Worm (Caenorhabditis elegans) whole organism, L2 larva: ENCODE results near the gene phf-34.

ENCODE experiments used
- ZK546.5 ChIP-seq: sonication (generic microtip); optimal IDR thresholded peaks from 2 replicates; lab custom pipeline; 2017; ENCODE audit warnings: missing biosample characterization, missing genetic modification characterization
- ama-1 ChIP-seq: fragments of 150-350 bp; optimal IDR thresholded peaks from 2 replicates; lab custom pipeline; 2018; ENCODE audit warnings: inconsistent platforms
- blmp-1 ChIP-seq: sonication (generic microtip); optimal IDR thresholded peaks from 2 replicates; lab custom pipeline; 2017; ENCODE audit warnings: missing genetic modification characterization, mild to moderate bottlenecking, missing compliant biosample characterization, antibody characterized with exemption, moderate library complexity; ENCODE audit not compliant: insufficient read depth
- crh-2 ChIP-seq: sonication (generic microtip); optimal IDR thresholded peaks from 2 replicates; lab custom pipeline; 2017; ENCODE audit warnings: missing biosample characterization, missing genetic modification characterization
- dmd-4 ChIP-seq: sonication (generic microtip); optimal IDR thresholded peaks from 2 replicates; lab custom pipeline; 2017; ENCODE audit warnings: missing biosample characterization, missing genetic modification characterization
- egl-27 ChIP-seq: sonication (generic microtip); optimal IDR thresholded peaks from 3 replicates; lab custom pipeline; 2017; ENCODE audit warnings: missing biosample characterization, missing genetic modification reagents, missing genetic modification characterization
- elt-1 ChIP-seq: fragments of 150-350 bp; optimal IDR thresholded peaks from 2 replicates; lab custom pipeline; 2014; ENCODE audit warnings: missing biosample characterization, missing genetic modification characterization
- elt-3 ChIP-seq: sonication (generic microtip); optimal IDR thresholded peaks from 2 replicates; lab custom pipeline; 2017; ENCODE audit warnings: missing biosample characterization, missing genetic modification characterization
- fos-1 ChIP-seq: fragments of 150-350 bp; optimal IDR thresholded peaks from 2 replicates; lab custom pipeline; 2014; ENCODE audit warnings: missing biosample characterization, missing genetic modification characterization
- gmeb-1 ChIP-seq: fragments of 150-350 bp; optimal IDR thresholded peaks from 2 replicates; lab custom pipeline; 2014; ENCODE audit warnings: missing biosample characterization, missing genetic modification characterization
- lin-13 ChIP-seq: fragments of 150-350 bp; optimal IDR thresholded peaks from 2 replicates; lab custom pipeline; 2014; ENCODE audit warnings: missing biosample characterization, missing genetic modification reagents, missing genetic modification characterization
- lin-39 ChIP-seq: fragments of 150-350 bp; optimal IDR thresholded peaks from 2 replicates; lab custom pipeline; 2014; ENCODE audit warnings: missing biosample characterization, missing genetic modification reagents, missing genetic modification characterization
- lsy-2 ChIP-seq, 2 experiments: fragments of 150-350 bp in 1 of 2; sonication (generic microtip) in 1 of 2; optimal IDR thresholded peaks; 2 replicates each; lab custom pipeline; 2014 to 2017; ENCODE audit warnings: missing biosample characterization in 2 of 2, missing genetic modification characterization in 2 of 2
- nhr-10 ChIP-seq: sonication (generic microtip); optimal IDR thresholded peaks from 2 replicates; lab custom pipeline; 2017; ENCODE audit warnings: missing biosample characterization, missing genetic modification characterization
- nhr-11 ChIP-seq: fragments of 150-350 bp; optimal IDR thresholded peaks from 2 replicates; lab custom pipeline; 2014; ENCODE audit warnings: missing biosample characterization, missing genetic modification characterization
- nhr-129 ChIP-seq: fragments of 150-350 bp; optimal IDR thresholded peaks from 2 replicates; lab custom pipeline; 2014; ENCODE audit warnings: missing biosample characterization, missing genetic modification characterization
- nhr-21 ChIP-seq: fragments of 150-350 bp; optimal IDR thresholded peaks from 2 replicates; lab custom pipeline; 2014; ENCODE audit warnings: missing biosample characterization, missing genetic modification characterization
- nhr-23 ChIP-seq: fragments of 150-350 bp; optimal IDR thresholded peaks from 2 replicates; lab custom pipeline; 2014; ENCODE audit warnings: missing biosample characterization, missing genetic modification reagents, missing genetic modification characterization
- nhr-237 ChIP-seq: fragments of 150-350 bp; optimal IDR thresholded peaks from 2 replicates; lab custom pipeline; 2014; ENCODE audit warnings: missing biosample characterization, missing genetic modification characterization
- nhr-25 ChIP-seq: fragments of 150-350 bp; sonication (generic microtip); optimal IDR thresholded peaks from 3 replicates; lab custom pipeline; 2014; ENCODE audit warnings: missing biosample characterization, missing genetic modification characterization
- peb-1 ChIP-seq: fragments of 150-350 bp; optimal IDR thresholded peaks from 2 replicates; lab custom pipeline; 2014; ENCODE audit warnings: missing biosample characterization, missing genetic modification characterization
- skn-1 ChIP-seq: sonication (generic microtip); optimal IDR thresholded peaks from 2 replicates; lab custom pipeline; 2017; ENCODE audit warnings: missing biosample characterization, missing genetic modification characterization
- sma-3 ChIP-seq: sonication (generic microtip); optimal IDR thresholded peaks from 2 replicates; lab custom pipeline; 2016; ENCODE audit warnings: missing genetic modification reagents, missing genetic modification characterization, missing compliant biosample characterization
- sma-9 ChIP-seq, 2 experiments: fragments of 150-350 bp in 1 of 2; sonication (generic microtip) in 1 of 2; optimal IDR thresholded peaks; 2 replicates each; lab custom pipeline; 2014 to 2016; ENCODE audit warnings: missing genetic modification characterization in 2 of 2, mild to moderate bottlenecking in 1 of 2, missing biosample characterization in 1 of 2, missing compliant biosample characterization in 1 of 2, missing genetic modification reagents in 1 of 2, moderate library complexity in 1 of 2
- unc-39 ChIP-seq: fragments of 150-350 bp; optimal IDR thresholded peaks from 2 replicates; lab custom pipeline; 2014; ENCODE audit warnings: missing biosample characterization, missing genetic modification characterization
- zag-1 ChIP-seq: fragments of 150-350 bp; optimal IDR thresholded peaks from 2 replicates; lab custom pipeline; 2014; ENCODE audit warnings: missing biosample characterization, missing genetic modification characterization
- ztf-1 ChIP-seq: fragments of 200-800 bp; sonication (Bioruptor generic); conservative IDR thresholded peaks from 2 replicates; pipeline ENCODE4 v1.3.6; 2022; ENCODE audit warnings: missing genetic modification characterization, missing compliant biosample characterization
- ztf-4 ChIP-seq: fragments of 150-350 bp; optimal IDR thresholded peaks from 2 replicates; lab custom pipeline; 2014; ENCODE audit warnings: missing biosample characterization, missing genetic modification characterization

phf-34 gene

DNA sequence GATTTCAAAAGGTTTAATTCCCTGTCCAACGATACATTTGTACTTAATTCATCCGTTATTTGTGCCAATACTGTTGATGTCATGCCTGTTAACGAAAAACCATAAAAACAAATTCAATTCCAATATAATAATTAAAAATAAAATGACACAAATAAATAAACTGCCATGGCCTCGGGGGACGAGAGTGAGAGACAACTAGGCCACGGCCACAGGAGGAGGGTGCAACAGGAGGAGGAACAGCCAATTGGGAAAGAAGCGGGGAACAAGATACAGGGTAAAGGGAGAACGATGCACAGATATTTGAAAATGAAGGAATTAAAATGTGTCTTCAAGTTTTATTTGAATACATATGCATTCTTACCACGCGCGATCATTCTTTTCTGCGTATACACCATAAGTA, 18.1 kb upstream of the phf-34 start, which contains the start of gene F21G4.6:
TSS of gene F21G4.6 (minus strand) at position 87 of the 400 bp plus-strand sequence.
- no peak for TF ChIP-seq ZK546.5 (tag; lab: Kevin White, UChicago)
- no peak for TF ChIP-seq elt-1 (tag; lab: Kevin White, UChicago)
- TF ChIP-seq egl-27: no peak
- TF ChIP-seq lin-13 (GFP tag; lab: Kevin White, UChicago): no peak

DNA sequence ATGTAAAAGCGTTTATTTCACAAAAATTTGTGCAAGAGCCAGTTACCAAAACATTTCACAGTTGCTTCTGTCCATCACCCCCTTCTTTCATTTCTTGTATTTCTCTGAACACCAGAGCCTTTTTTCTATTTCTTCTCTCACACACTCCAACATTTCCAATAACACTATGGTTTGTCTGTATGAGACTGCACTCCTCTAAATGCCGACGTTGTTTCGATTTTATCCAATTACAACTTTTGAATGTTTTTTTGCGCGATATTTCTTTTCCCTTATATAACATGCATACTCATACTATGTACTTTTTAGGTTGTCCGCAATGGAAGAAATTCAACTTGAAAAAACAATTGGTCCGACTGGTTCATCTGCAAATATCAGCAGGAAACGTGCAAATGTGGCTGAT, 6.6 kb upstream of the phf-34 start, which contains the start of gene F21G4.5:
TSS of gene F21G4.5 (plus strand) at position 301 of the 400 bp plus-strand sequence.
- TF ChIP-seq lsy-2 (tag; optimal IDR thresholded peaks at IDR 0.05; lab: Kevin White, UChicago): no peak
- no peak for TF ChIP-seq ztf-1 (GFP tag; lab: Robert Waterston, UW)
- no peak for TF ChIP-seq ama-1 (lab: Kevin White, UChicago)
- no peak for TF ChIP-seq fos-1
- TF ChIP-seq nhr-10 (tag; lab: Kevin White, UChicago): no peak
- TF ChIP-seq sma-9 (GFP tag; optimal IDR thresholded peaks at IDR 0.05; lab: Kevin White, UChicago): no peak
- TF ChIP-seq sma-9 (tag; optimal IDR thresholded peaks at IDR 0.05; lab: Kevin White, UChicago): no peak
- TF ChIP-seq nhr-237: no peak
- no peak for TF ChIP-seq peb-1

- TF ChIP-seq nhr-21 (no peak), nhr-10 (tag; lab: Kevin White, UChicago) (no peak), unc-39 (tag; lab: Kevin White, UChicago) (no peak), nhr-129 (tag; lab: Kevin White, UChicago) (no peak), dmd-4 (tag; lab: Kevin White, UChicago) (no peak), peb-1 (no peak), ZK546.5 (tag; lab: Kevin White, UChicago) (no peak), sma-3 (GFP tag; lab: Kevin White, UChicago) (no peak), zag-1 (tag; lab: Kevin White, UChicago) (no peak), lin-39 (tag; lab: Kevin White, UChicago) (no peak), blmp-1 (tag; lab: Kevin White, UChicago) (no peak), elt-1 (tag; lab: Kevin White, UChicago) (no peak), skn-1 (tag; lab: Kevin White, UChicago) (no peak), nhr-25 (tag; lab: Kevin White, UChicago) (no peak)
Measured at ce11 chrX:9894844-9895243, 4.4 kb downstream of the phf-34 start, which contains the start of gene F21G4.3. F21G4.3 (plus strand) TSS chrX:9895144.

- TF ChIP-seq blmp-1 (tag; lab: Kevin White, UChicago): peak; percentile 76
- no peak for TF ChIP-seq crh-2 (tag; lab: Kevin White, UChicago)
- TF ChIP-seq, all 48 proteins: peak for 1
Measured at ce11 chrX:9893069-9893468, 6.2 kb downstream of the phf-34 start.

- TF ChIP-seq crh-2 (tag; lab: Kevin White, UChicago) (peak; percentile 17), fos-1 (peak; percentile 97), sma-9 (GFP tag; optimal IDR thresholded peaks at IDR 0.05; lab: Kevin White, UChicago) (no peak), sma-9 (tag; optimal IDR thresholded peaks at IDR 0.05; lab: Kevin White, UChicago) (no peak), nhr-25 (tag; lab: Kevin White, UChicago) (no peak), gmeb-1 (no peak), elt-3 (tag; lab: Kevin White, UChicago) (no peak)
- TF ChIP-seq, all 48 proteins: peak for 2
Measured at ce11 chrX:9892323-9892722, 7.0 kb downstream of the phf-34 start, which contains the start of gene F21G4.1. F21G4.1 (minus strand) TSS chrX:9892328.

DNA sequence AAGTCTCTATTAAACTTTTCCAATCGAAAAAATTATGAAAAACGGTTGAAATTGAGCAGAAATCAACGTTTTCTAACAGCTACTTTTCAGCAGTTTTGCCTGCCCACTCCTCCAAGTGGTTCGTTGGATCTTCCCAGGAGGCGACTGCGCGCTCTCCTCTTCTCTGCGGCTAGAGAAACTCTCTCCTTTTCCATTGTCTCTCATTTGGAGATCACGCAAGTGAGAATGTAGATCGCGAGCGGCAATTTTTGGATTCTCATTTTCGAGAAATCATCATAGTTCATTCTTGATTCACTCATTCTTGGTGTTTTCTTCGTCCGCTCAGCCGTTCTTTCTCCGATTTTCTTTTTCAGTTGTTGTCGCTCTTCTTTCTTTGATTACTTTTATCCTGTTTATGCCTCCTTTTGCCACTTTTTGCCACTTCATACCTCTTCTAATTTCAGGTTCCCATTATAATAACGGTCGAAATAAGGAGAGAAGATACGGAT, 15.4 kb downstream of the phf-34 start, which contains the start of gene mrp-4:
TSS of gene mrp-4 (plus strand) at position 438 of the 488 bp plus-strand sequence.
- TF ChIP-seq ztf-4 (tag; lab: Kevin White, UChicago) (no peak), nhr-10 (tag; lab: Kevin White, UChicago) (no peak)

- TF ChIP-seq elt-1 (tag; lab: Kevin White, UChicago): no peak
- TF ChIP-seq fos-1: peak; percentile 85
Measured at ce11 chrX:9882572-9882971, 16.7 kb downstream of the phf-34 start.

- TF ChIP-seq lin-13 (GFP tag; lab: Kevin White, UChicago) (no peak), elt-1 (tag; lab: Kevin White, UChicago) (no peak), nhr-23 (tag; lab: Kevin White, UChicago) (no peak), ama-1 (lab: Kevin White, UChicago) (no peak), sma-3 (GFP tag; lab: Kevin White, UChicago) (no peak), unc-39 (tag; lab: Kevin White, UChicago) (no peak), nhr-11 (tag; lab: Kevin White, UChicago) (no peak)
- TF ChIP-seq, all 48 proteins: peak for 0
Measured at ce11 chrX:9882112-9882511, 17.2 kb downstream of the phf-34 start, which contains the start of gene glo-1. glo-1 (minus strand) TSS chrX:9882212.
